Worm (Caenorhabditis elegans) whole organism, L3 larva: Measurements from ENCODE around the gene ZK112.4.

Source experiments
- R02D3.7 ChIP-seq: fragments of 150-350 bp; optimal IDR thresholded peaks from 2 replicates; lab custom pipeline; 2014; ENCODE audit warnings: missing biosample characterization, missing genetic modification characterization
- ZK546.5 ChIP-seq: sonication (generic microtip); optimal IDR thresholded peaks from 2 replicates; lab custom pipeline; 2017; ENCODE audit warnings: missing biosample characterization, missing genetic modification characterization
- aly-2 ChIP-seq: fragments of 150-350 bp; optimal IDR thresholded peaks from 2 replicates; lab custom pipeline; 2014; ENCODE audit warnings: missing biosample characterization, missing genetic modification characterization
- ama-1 ChIP-seq: fragments of 150-350 bp; optimal IDR thresholded peaks from 2 replicates; lab custom pipeline; 2018
- ceh-16 ChIP-seq: sonication (generic microtip); optimal IDR thresholded peaks from 2 replicates; lab custom pipeline; 2017; ENCODE audit warnings: missing biosample characterization, missing genetic modification characterization
- ceh-28 ChIP-seq: fragments of 150-350 bp; optimal IDR thresholded peaks from 2 replicates; lab custom pipeline; 2014; ENCODE audit warnings: missing biosample characterization, missing genetic modification reagents, missing genetic modification characterization
- ceh-82 ChIP-seq: fragments of 150-350 bp; optimal IDR thresholded peaks from 2 replicates; lab custom pipeline; 2014; ENCODE audit warnings: missing biosample characterization, missing genetic modification characterization
- daf-12 ChIP-seq: fragments of 150-350 bp; optimal IDR thresholded peaks from 2 replicates; lab custom pipeline; 2014; ENCODE audit warnings: missing biosample characterization, missing genetic modification reagents, missing genetic modification characterization
- egl-27 ChIP-seq: sonication (generic microtip); optimal IDR thresholded peaks from 4 replicates; lab custom pipeline; 2017; ENCODE audit warnings: missing biosample characterization, missing genetic modification reagents, missing genetic modification characterization
- egl-5 ChIP-seq: fragments of 150-350 bp; optimal IDR thresholded peaks from 2 replicates; lab custom pipeline; 2017; ENCODE audit warnings: missing biosample characterization, missing genetic modification reagents, missing genetic modification characterization, inconsistent platforms
- elt-1 ChIP-seq: fragments of 150-350 bp; optimal IDR thresholded peaks from 2 replicates; lab custom pipeline; 2014; ENCODE audit warnings: missing biosample characterization, missing genetic modification characterization
- elt-2 ChIP-seq: sonication (generic microtip); optimal IDR thresholded peaks from 2 replicates; lab custom pipeline; 2016; ENCODE audit warnings: missing genetic modification reagents, mild to moderate bottlenecking, missing genetic modification characterization, missing compliant biosample characterization
- eor-1 ChIP-seq, 2 experiments: fragments of 150-350 bp; optimal IDR thresholded peaks; 2 replicates each; lab custom pipeline; 2014 to 2018; ENCODE audit warnings: missing biosample characterization in 2 of 2, missing genetic modification characterization in 2 of 2
- fkh-10 ChIP-seq: sonication (generic microtip); optimal IDR thresholded peaks from 2 replicates; lab custom pipeline; 2017; ENCODE audit warnings: missing biosample characterization, missing genetic modification reagents, missing genetic modification characterization
- fkh-2 ChIP-seq: fragments of 150-350 bp; optimal IDR thresholded peaks from 2 replicates; lab custom pipeline; 2014; ENCODE audit warnings: missing biosample characterization, missing genetic modification reagents, missing genetic modification characterization
- hmg-11 ChIP-seq: sonication (generic microtip); optimal IDR thresholded peaks from 2 replicates; lab custom pipeline; 2016; ENCODE audit warnings: missing genetic modification characterization, missing compliant biosample characterization
- jun-1 ChIP-seq: fragments of 150-350 bp; optimal IDR thresholded peaks from 2 replicates; lab custom pipeline; 2014; ENCODE audit warnings: missing biosample characterization, missing genetic modification reagents, missing genetic modification characterization
- lin-15B ChIP-seq: fragments of 150-350 bp; optimal IDR thresholded peaks from 2 replicates; lab custom pipeline; 2014; ENCODE audit warnings: missing biosample characterization, missing genetic modification characterization
- lin-39 ChIP-seq: fragments of 150-350 bp; optimal IDR thresholded peaks from 2 replicates; lab custom pipeline; 2018; ENCODE audit warnings: missing biosample characterization, missing genetic modification reagents, missing genetic modification characterization
- lsy-12 ChIP-seq: sonication (generic microtip); optimal IDR thresholded peaks from 2 replicates; lab custom pipeline; 2016; ENCODE audit warnings: mild to moderate bottlenecking, missing genetic modification characterization, missing compliant biosample characterization
- mdl-1 ChIP-seq: fragments of 150-350 bp; optimal IDR thresholded peaks from 2 replicates; lab custom pipeline; 2014; ENCODE audit warnings: missing biosample characterization, missing genetic modification characterization
- nfya-1 ChIP-seq: sonication (generic microtip); optimal IDR thresholded peaks from 2 replicates; lab custom pipeline; 2017; ENCODE audit warnings: missing genetic modification characterization, mild to moderate bottlenecking, missing compliant biosample characterization, antibody characterized with exemption, moderate library complexity; ENCODE audit not compliant: insufficient read depth
- nhr-11 ChIP-seq: fragments of 150-350 bp; optimal IDR thresholded peaks from 2 replicates; lab custom pipeline; 2014; ENCODE audit warnings: missing biosample characterization, missing genetic modification characterization
- nhr-12 ChIP-seq: fragments of 150-350 bp; optimal IDR thresholded peaks from 2 replicates; lab custom pipeline; 2014; ENCODE audit warnings: missing biosample characterization, missing genetic modification characterization
- nhr-23 ChIP-seq: fragments of 150-350 bp; optimal IDR thresholded peaks from 2 replicates; lab custom pipeline; 2014; ENCODE audit warnings: missing biosample characterization, missing genetic modification reagents, missing genetic modification characterization
- nhr-237 ChIP-seq: fragments of 150-350 bp; optimal IDR thresholded peaks from 2 replicates; lab custom pipeline; 2014; ENCODE audit warnings: missing biosample characterization, missing genetic modification characterization
- nhr-25 ChIP-seq: sonication (generic microtip); optimal IDR thresholded peaks from 2 replicates; lab custom pipeline; 2017; ENCODE audit warnings: missing biosample characterization, missing genetic modification characterization
- nhr-28 ChIP-seq: fragments of 150-350 bp; optimal IDR thresholded peaks from 2 replicates; lab custom pipeline; 2014; ENCODE audit warnings: missing biosample characterization, missing genetic modification characterization
- nhr-43 ChIP-seq: sonication (generic microtip); optimal IDR thresholded peaks from 2 replicates; lab custom pipeline; 2016; ENCODE audit warnings: mild to moderate bottlenecking, missing genetic modification characterization, missing compliant biosample characterization; ENCODE audit not compliant: poor library complexity, severe bottlenecking
- nhr-67 ChIP-seq: fragments of 150-350 bp; optimal IDR thresholded peaks from 2 replicates; lab custom pipeline; 2014; ENCODE audit warnings: missing biosample characterization, missing genetic modification characterization
- nhr-76 ChIP-seq: fragments of 150-350 bp; sonication (generic microtip); optimal IDR thresholded peaks from 5 replicates; lab custom pipeline; 2014; ENCODE audit warnings: missing biosample characterization, missing genetic modification characterization
- nhr-77 ChIP-seq: fragments of 150-350 bp; optimal IDR thresholded peaks from 2 replicates; lab custom pipeline; 2014; ENCODE audit warnings: missing biosample characterization, missing genetic modification characterization
- pha-4 ChIP-seq: fragments of 150-350 bp; optimal IDR thresholded peaks from 2 replicates; lab custom pipeline; 2014; ENCODE audit warnings: missing biosample characterization, missing genetic modification reagents, missing genetic modification characterization
- sea-2 ChIP-seq: fragments of 150-350 bp; sonication (generic microtip); optimal IDR thresholded peaks from 4 replicates; lab custom pipeline; 2014; ENCODE audit warnings: missing biosample characterization, missing genetic modification reagents, missing genetic modification characterization
- skn-1 ChIP-seq: fragments of 150-350 bp; optimal IDR thresholded peaks from 2 replicates; lab custom pipeline; 2014; ENCODE audit warnings: missing biosample characterization, missing genetic modification characterization
- snpc-4 ChIP-seq: fragments of 150-350 bp; optimal IDR thresholded peaks from 2 replicates; lab custom pipeline; 2014; ENCODE audit warnings: missing biosample characterization, missing genetic modification characterization
- tbx-2 ChIP-seq: sonication (generic microtip); optimal IDR thresholded peaks from 2 replicates; lab custom pipeline; 2016; ENCODE audit warnings: mild to moderate bottlenecking, missing genetic modification characterization, missing compliant biosample characterization
- unc-39 ChIP-seq: sonication (generic microtip); optimal IDR thresholded peaks from 4 replicates; lab custom pipeline; 2017; ENCODE audit warnings: missing biosample characterization, missing genetic modification characterization
- unc-62 ChIP-seq: fragments of 150-350 bp; sonication (generic microtip); optimal IDR thresholded peaks from 4 replicates; lab custom pipeline; 2014; ENCODE audit warnings: missing biosample characterization, missing genetic modification reagents, missing genetic modification characterization
- ztf-11 ChIP-seq: fragments of 150-350 bp; optimal IDR thresholded peaks from 2 replicates; lab custom pipeline; 2014; ENCODE audit warnings: missing biosample characterization, missing genetic modification characterization

ZK112.4 gene

ce11 chrIII:7716550-7716949 lies 13.3 kb downstream of the ZK112.4 start:
- no peak for TF ChIP-seq tbx-2 (tag; lab: Kevin White, UChicago)
- TF ChIP-seq nhr-43 (tag; lab: Kevin White, UChicago) = no peak
- no peak for TF ChIP-seq nhr-67 (tag; lab: Kevin White, UChicago)
- no peak for TF ChIP-seq ceh-16 (tag; lab: Kevin White, UChicago)
- TF ChIP-seq nhr-28 (tag; lab: Kevin White, UChicago) = no peak
- TF ChIP-seq jun-1 = no peak
- no peak for TF ChIP-seq eor-1 (tag; optimal IDR thresholded peaks at IDR 0.05; lab: Kevin White, UChicago)
- TF ChIP-seq aly-2 = no peak
- no peak for TF ChIP-seq unc-62 (GFP tag; lab: Kevin White, UChicago)
- TF ChIP-seq sea-2 (GFP tag; lab: Kevin White, UChicago) = no peak
- TF ChIP-seq ceh-82 (tag; lab: Kevin White, UChicago) = no peak
- TF ChIP-seq egl-27 = no peak
- TF ChIP-seq elt-2 = no peak
- TF ChIP-seq unc-39 = no peak
- no peak for TF ChIP-seq lsy-12
- no peak for TF ChIP-seq nhr-11 (tag; lab: Kevin White, UChicago)
- TF ChIP-seq nhr-76 = no peak
- no peak for TF ChIP-seq nhr-12
- no peak for TF ChIP-seq hmg-11 (tag; lab: Kevin White, UChicago)
- TF ChIP-seq lin-15B (tag; lab: Kevin White, UChicago) = no peak

ce11 chrIII:7711908-7712359 lies 17.9 kb downstream of the ZK112.4 start, which contains the start of gene C03B8.3:
C03B8.3 (plus strand) TSS chrIII:7712309.
- TF ChIP-seq nhr-11 (tag; lab: Kevin White, UChicago) = no peak
- TF ChIP-seq tbx-2 (tag; lab: Kevin White, UChicago) = no peak
- TF ChIP-seq ceh-28 = no peak
- peak; percentile 66 for TF ChIP-seq lin-15B (tag; lab: Kevin White, UChicago)
- TF ChIP-seq nhr-237 (tag; lab: Kevin White, UChicago) = no peak
- no peak for TF ChIP-seq lsy-12
- TF ChIP-seq nhr-23 (tag; lab: Kevin White, UChicago) = no peak
- no peak for TF ChIP-seq nhr-12
- no peak for TF ChIP-seq aly-2
- TF ChIP-seq lin-39 = no peak
- TF ChIP-seq nhr-43 (tag; lab: Kevin White, UChicago) = no peak
- no peak for TF ChIP-seq skn-1 (tag; lab: Kevin White, UChicago)
- TF ChIP-seq pha-4 = peak; percentile 7
- TF ChIP-seq R02D3.7 (tag; lab: Kevin White, UChicago) = no peak
- TF ChIP-seq nfya-1 (tag; lab: Kevin White, UChicago) = peak; percentile 17
- TF ChIP-seq ama-1 = no peak
- TF ChIP-seq ceh-16 (tag; lab: Kevin White, UChicago) = no peak
- TF ChIP-seq fkh-2 (tag; lab: Kevin White, UChicago) = no peak
- no peak for TF ChIP-seq ZK546.5 (tag; lab: Kevin White, UChicago)
- TF ChIP-seq egl-5 (tag; lab: Kevin White, UChicago) = peak; percentile 12
- TF ChIP-seq eor-1 (tag; optimal IDR thresholded peaks at IDR 0.05; lab: Kevin White, UChicago) = no peak
- TF ChIP-seq fkh-10 (GFP tag; lab: Kevin White, UChicago) = no peak
- no peak for TF ChIP-seq daf-12
- no peak for TF ChIP-seq nhr-28 (tag; lab: Kevin White, UChicago)
- no peak for TF ChIP-seq elt-1 (tag; lab: Kevin White, UChicago)
- no peak for TF ChIP-seq snpc-4
- no peak for TF ChIP-seq nhr-77 (tag; lab: Kevin White, UChicago)
- TF ChIP-seq nhr-67 (tag; lab: Kevin White, UChicago) = no peak
- TF ChIP-seq nhr-25 (tag; lab: Kevin White, UChicago) = no peak
- TF ChIP-seq unc-62 (GFP tag; lab: Kevin White, UChicago) = no peak
- no peak for TF ChIP-seq ztf-11 (tag; lab: Kevin White, UChicago)
- no peak for TF ChIP-seq unc-39
- TF ChIP-seq nhr-76 = no peak

- TF ChIP-seq elt-2 (no peak), nhr-28 (tag; lab: Kevin White, UChicago) (no peak), tbx-2 (tag; lab: Kevin White, UChicago) (no peak), snpc-4 (no peak), R02D3.7 (tag; lab: Kevin White, UChicago) (no peak), mdl-1 (tag; lab: Kevin White, UChicago) (no peak), aly-2 (no peak)
Measured at ce11 chrIII:7711495-7711894, 18.3 kb downstream of the ZK112.4 start.
